Worm (Caenorhabditis elegans): ENCODE data around the gene str-30.
A peak's percentile ranks its signal among the peaks of the same experiment; 100 is the strongest.

ce11 chrV:3716279-3716887 lies 8.5 kb upstream of the str-30 start:
- TF ChIP-seq unc-62 (GFP tag; optimal IDR thresholded peaks at IDR 0.05) = peak; percentile 36
- no peak for TF ChIP-seq snpc-4 (tag; optimal IDR thresholded peaks at IDR 0.05)
- no peak for TF ChIP-seq Y55F3AM.14 (GFP tag; optimal IDR thresholded peaks at IDR 0.05)
- no peak for TF ChIP-seq blmp-1 (tag; optimal IDR thresholded peaks at IDR 0.05; ENCODE audit: insufficient read depth)
- peak in 1 of 2 experiments; percentile 54 for TF ChIP-seq mdl-1 (tag; optimal IDR thresholded peaks at IDR 0.05)
- peak; percentile 75 for TF ChIP-seq mab-5 (tag; optimal IDR thresholded peaks at IDR 0.05)
